Fruit fly (Drosophila melanogaster): ENCODE data around the gene zfh1.
A peak's percentile ranks its signal among the peaks of the same experiment; 100 is the strongest.

The zfh1 gene

DNA sequence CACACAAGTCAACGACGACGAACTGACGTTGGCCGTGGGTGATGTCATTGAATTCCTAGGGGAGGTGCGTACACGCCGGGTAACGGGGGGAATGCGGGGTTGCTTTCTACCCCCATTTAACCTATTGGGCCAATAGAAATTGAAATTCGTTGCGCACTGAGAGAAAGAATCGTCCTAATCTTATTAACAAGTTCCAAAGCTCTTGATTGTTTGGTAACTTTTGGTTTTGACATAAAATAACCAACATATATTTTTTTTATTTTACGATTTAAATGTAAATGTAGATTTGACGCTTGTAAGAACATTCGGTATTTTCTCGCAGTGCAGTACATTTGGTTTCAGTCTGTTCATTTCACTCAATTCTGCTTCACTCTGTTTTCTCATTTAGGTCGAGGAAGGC, 51.5 kb downstream of the zfh1 start (continued):
- no peak for TF ChIP-seq CG7357 (GFP tag; IDR thresholded peaks at IDR 0.05)
- TF ChIP-seq jigr1 (GFP tag; IDR thresholded peaks at IDR 0.05) = no peak
- TF ChIP-seq CG2116 (GFP tag; optimal IDR thresholded peaks at IDR 0.05) = peak; percentile 45
- no peak for TF ChIP-seq Tbp (GFP tag; optimal IDR thresholded peaks at IDR 0.05)
- TF ChIP-seq Hsf (GFP tag; optimal IDR thresholded peaks at IDR 0.05) = peak; percentile 87
- no peak for TF ChIP-seq da (GFP tag; optimal IDR thresholded peaks at IDR 0.05)
- peak; percentile 73 for TF ChIP-seq wor (GFP tag; IDR thresholded peaks at IDR 0.05)
- TF ChIP-seq CG4730 (GFP tag; IDR thresholded peaks at IDR 0.05) = peak; percentile 43; the same call in 1 of the 2 replicates
- no peak for TF ChIP-seq Dp (GFP tag; optimal IDR thresholded peaks at IDR 0.05)
- TF ChIP-seq CG10366 (GFP tag; IDR thresholded peaks at IDR 0.05) = peak; percentile 84
- TF ChIP-seq amos (GFP tag; IDR thresholded peaks at IDR 0.05; ENCODE audit: partially characterized antibody) = no peak
- TF ChIP-seq Blimp-1 (GFP tag; optimal IDR thresholded peaks at IDR 0.05) = peak; percentile 90
- TF ChIP-seq hth (optimal IDR thresholded peaks at IDR 0.05) = no peak
- TF ChIP-seq CG5245 (GFP tag; optimal IDR thresholded peaks at IDR 0.05) = peak; percentile 74
- peak; percentile 28 for TF ChIP-seq kah (GFP tag; optimal IDR thresholded peaks at IDR 0.05)
- peak in 1 of 2 experiments; percentile 38 for TF ChIP-seq crp (GFP tag; optimal IDR thresholded peaks at IDR 0.05)
- peak; percentile 61 for TF ChIP-seq disco-r (GFP tag; optimal IDR thresholded peaks at IDR 0.05)
- TF ChIP-seq CG14965 (GFP tag; optimal IDR thresholded peaks at IDR 0.05; ENCODE audit: borderline replicate concordance) = peak; percentile 24
- TF ChIP-seq tup (GFP tag; optimal IDR thresholded peaks at IDR 0.05) = peak; percentile 73
- no peak for TF ChIP-seq CG31365 (tag; optimal IDR thresholded peaks at IDR 0.05)
- TF ChIP-seq mld (GFP tag; IDR thresholded peaks at IDR 0.05; ENCODE audit: partially characterized antibody) = no peak
- TF ChIP-seq CG8290 (GFP tag; optimal IDR thresholded peaks at IDR 0.05) = peak; percentile 73
- TF ChIP-seq CG8290 (tag; optimal IDR thresholded peaks at IDR 0.05) = no peak
- TF ChIP-seq Lhr (GFP tag; optimal IDR thresholded peaks at IDR 0.05) = peak; percentile 69
- TF ChIP-seq CG17568 (GFP tag; optimal IDR thresholded peaks at IDR 0.05) = peak; percentile 79
- TF ChIP-seq CG6683 (GFP tag; optimal IDR thresholded peaks at IDR 0.05) = peak; percentile 69
- peak; percentile 83 for TF ChIP-seq CG10267 (tag; optimal IDR thresholded peaks at IDR 0.05)
- TF ChIP-seq seq (GFP tag; IDR thresholded peaks at IDR 0.05) = peak; percentile 86
- TF ChIP-seq Opbp (GFP tag; IDR thresholded peaks at IDR 0.05; ENCODE audit: partially characterized antibody) = no peak
- TF ChIP-seq bowl (GFP tag; IDR thresholded peaks at IDR 0.05) = 0 out of 2 replicates have a peak, but pooled peaks have one; percentile 30
- peak; percentile 80 for TF ChIP-seq CG8924 (tag; optimal IDR thresholded peaks at IDR 0.05)
- peak; percentile 56; the same call in 2 of the 3 replicates for TF ChIP-seq croc (GFP tag; conservative IDR thresholded peaks at IDR 0.05)
- TF ChIP-seq CG17829 (tag; optimal IDR thresholded peaks at IDR 0.05) = peak; percentile 85
- peak; percentile 81 for TF ChIP-seq CG12744 (GFP tag; optimal IDR thresholded peaks at IDR 0.05)
- peak; percentile 83 for TF ChIP-seq CG1602 (GFP tag; optimal IDR thresholded peaks at IDR 0.05)
- peak; percentile 68 for TF ChIP-seq repo (GFP tag; optimal IDR thresholded peaks at IDR 0.05)
- TF ChIP-seq CG11456 (GFP tag; IDR thresholded peaks at IDR 0.05) = peak; percentile 57; the same call in 2 of the 3 replicates
- TF ChIP-seq danr (GFP tag; IDR thresholded peaks at IDR 0.05) = peak; percentile 62; the same call in 1 of the 2 replicates
- TF ChIP-seq Six4 (GFP tag; optimal IDR thresholded peaks at IDR 0.05) = peak; percentile 82
- peak; percentile 20 for TF ChIP-seq Elba2 (GFP tag; optimal IDR thresholded peaks at IDR 0.05)
- no peak for TF ChIP-seq CG9797 (GFP tag; optimal IDR thresholded peaks at IDR 0.05)
- peak; percentile 84 for TF ChIP-seq Hmr (GFP tag; optimal IDR thresholded peaks at IDR 0.05)
- peak; percentile 91 for TF ChIP-seq az2 (GFP tag; optimal IDR thresholded peaks at IDR 0.05)
- TF ChIP-seq E2f1 (GFP tag; IDR thresholded peaks at IDR 0.05) = peak; percentile 72
- no peak for TF ChIP-seq CG7372 (GFP tag; IDR thresholded peaks at IDR 0.05)
- peak; percentile 67 for TF ChIP-seq CG8281 (tag; optimal IDR thresholded peaks at IDR 0.05)
- TF ChIP-seq CG30403 (GFP tag; optimal IDR thresholded peaks at IDR 0.05) = peak; percentile 87
- TF ChIP-seq CG4617 (GFP tag; optimal IDR thresholded peaks at IDR 0.05; ENCODE audit: borderline replicate concordance) = peak; percentile 59
- TF ChIP-seq so (GFP tag; IDR thresholded peaks at IDR 0.05) = peak; percentile 86; the same call in 2 of the 3 replicates
- TF ChIP-seq CG1529 (GFP tag; optimal IDR thresholded peaks at IDR 0.05) = peak; percentile 84
- peak; percentile 69 for TF ChIP-seq CG8359 (GFP tag; optimal IDR thresholded peaks at IDR 0.05; ENCODE audit: borderline replicate concordance)
